Worm (Caenorhabditis elegans): ENCODE data around the gene srg-41.

The srg-41 gene

ce11 chrV:11118179-11118725, 43.4 kb downstream of the srg-41 start:
- TF ChIP-seq him-1 (tag; optimal IDR thresholded peaks at IDR 0.05) (no peak), dao-5 (tag; optimal IDR thresholded peaks at IDR 0.05) (no peak), W03F9.2 (tag; optimal IDR thresholded peaks at IDR 0.05) (no peak)

- TF ChIP-seq W03F9.2 (tag; optimal IDR thresholded peaks at IDR 0.05) (no peak), dao-5 (tag; optimal IDR thresholded peaks at IDR 0.05) (no peak), him-1 (tag; optimal IDR thresholded peaks at IDR 0.05) (no peak)
These were observed 48.1 kb downstream of the srg-41 start, which contains the start of gene math-33 for ce11 chrV:11113607-11114006. math-33 (plus strand) TSS chrV:11113907.

ce11 chrV:11113041-11113574, 48.6 kb downstream of the srg-41 start, which contains the start of gene erfa-3:
erfa-3 (minus strand) TSS chrV:11113091.
- TF ChIP-seq him-1 (tag; optimal IDR thresholded peaks at IDR 0.05): no peak
- peak; percentile 68 for TF ChIP-seq W03F9.2 (tag; optimal IDR thresholded peaks at IDR 0.05)
- no peak for TF ChIP-seq dao-5 (tag; optimal IDR thresholded peaks at IDR 0.05)

Data from whole organism, L4/young adult.